Fruit fly (Drosophila melanogaster) whole organism, embryonic: Measurements from ENCODE around the gene CG15046.

Experiments
- ATbp ChIP-seq: fragments of 200-800 bp; sonication (Bioruptor generic); optimal IDR thresholded peaks from 2 replicates; lab custom pipeline; 2017; ENCODE audit warnings: missing biosample characterization, mild to moderate bottlenecking, missing genetic modification characterization, missing genetic modification reagents
- Ada2b ChIP-seq: fragments of 200-800 bp; sonication (Bioruptor generic); IDR thresholded peaks from 2 replicates; pipeline ENCODE4 v1.3.6; 2022; ENCODE audit warnings: missing biosample characterization, missing genetic modification characterization
- Asciz ChIP-seq: fragments of 200-800 bp; sonication (Bioruptor generic); optimal IDR thresholded peaks from 2 replicates; lab custom pipeline; 2017; ENCODE audit warnings: missing biosample characterization, mild to moderate bottlenecking, missing genetic modification characterization, missing genetic modification reagents
- Blimp-1 ChIP-seq: fragments of 200-800 bp; sonication (Bioruptor generic); optimal IDR thresholded peaks from 3 replicates; lab custom pipeline; 2018; ENCODE audit warnings: missing biosample characterization, missing genetic modification characterization, mild to moderate bottlenecking, moderate library complexity, missing genetic modification reagents
- CG10147 ChIP-seq: fragments of 200-800 bp; sonication (Bioruptor generic); optimal IDR thresholded peaks from 2 replicates; lab custom pipeline; 2019; ENCODE audit warnings: missing biosample characterization, mild to moderate bottlenecking, missing genetic modification characterization, moderate library complexity
- CG11247 ChIP-seq: fragments of 200-800 bp; sonication (Bioruptor generic); IDR thresholded peaks from 2 replicates; pipeline ENCODE4 v1.3.6; 2022; ENCODE audit warnings: missing biosample characterization, missing genetic modification characterization
- CG12769 ChIP-seq: fragments of 200-800 bp; sonication (Bioruptor generic); optimal IDR thresholded peaks from 2 replicates; lab custom pipeline; 2019; ENCODE audit warnings: missing biosample characterization, mild to moderate bottlenecking, missing genetic modification characterization, moderate library complexity
- CG17359 ChIP-seq: fragments of 200-800 bp; sonication (Bioruptor generic); optimal IDR thresholded peaks from 3 replicates; lab custom pipeline; 2018; ENCODE audit warnings: missing biosample characterization, mild to moderate bottlenecking, missing genetic modification characterization, moderate library complexity
- CG17385 ChIP-seq: fragments of 200-800 bp; sonication (Bioruptor generic); optimal IDR thresholded peaks from 3 replicates; lab custom pipeline; 2018; ENCODE audit warnings: missing biosample characterization, mild to moderate bottlenecking, missing genetic modification characterization
- CG17829 ChIP-seq: fragments of 200-800 bp; optimal IDR thresholded peaks from 2 replicates; lab custom pipeline; 2019; ENCODE audit warnings: missing biosample characterization, mild to moderate bottlenecking, missing genetic modification characterization, moderate library complexity
- CG18011 ChIP-seq: fragments of 200-800 bp; sonication (Bioruptor generic); optimal IDR thresholded peaks from 2 replicates; lab custom pipeline; 2017; ENCODE audit warnings: missing biosample characterization, missing genetic modification characterization, mild to moderate bottlenecking, moderate library complexity, missing genotype
- CG18599 ChIP-seq: fragments of 200-800 bp; sonication (Bioruptor generic); optimal IDR thresholded peaks from 3 replicates; lab custom pipeline; 2017; ENCODE audit warnings: missing biosample characterization, missing genetic modification characterization, mild to moderate bottlenecking, moderate library complexity, missing genetic modification reagents
- CG2116 ChIP-seq: fragments of 200-800 bp; sonication (Bioruptor generic); optimal IDR thresholded peaks from 3 replicates; lab custom pipeline; 2018; ENCODE audit warnings: missing biosample characterization, mild to moderate bottlenecking, missing genetic modification characterization
- CG32532 ChIP-seq: fragments of 200-800 bp; sonication (Bioruptor generic); IDR thresholded peaks from 2 replicates; pipeline ENCODE4 v1.3.6; 2022; ENCODE audit warnings: missing biosample characterization, missing genetic modification characterization
- CG3281 ChIP-seq: fragments of 200-800 bp; sonication (Bioruptor generic); optimal IDR thresholded peaks from 3 replicates; lab custom pipeline; 2017; ENCODE audit warnings: missing biosample characterization, mild to moderate bottlenecking, missing genetic modification characterization
- CG33557 ChIP-seq: fragments of 200-800 bp; sonication (Bioruptor generic); optimal IDR thresholded peaks from 2 replicates; lab custom pipeline; 2019; ENCODE audit warnings: missing biosample characterization, mild to moderate bottlenecking, missing genetic modification characterization, moderate library complexity
- CG3838 ChIP-seq: fragments of 200-800 bp; sonication (Bioruptor generic); optimal IDR thresholded peaks from 3 replicates; lab custom pipeline; 2016; ENCODE audit warnings: missing biosample characterization, missing genetic modification characterization
- CG4854 ChIP-seq: fragments of 200-800 bp; sonication (Bioruptor generic); optimal IDR thresholded peaks from 2 replicates; lab custom pipeline; 2016; ENCODE audit warnings: missing biosample characterization, missing genetic modification characterization, inconsistent platforms
- CG6791 ChIP-seq: fragments of 200-800 bp; sonication (Bioruptor generic); IDR thresholded peaks from 3 replicates; pipeline ENCODE4 v1.3.6; 2022; ENCODE audit warnings: missing biosample characterization, missing genetic modification characterization; ENCODE audit not compliant: partially characterized antibody
- CTCF ChIP-seq: fragments of 200-800 bp; sonication (Bioruptor generic); optimal IDR thresholded peaks from 2 replicates; lab custom pipeline; 2017; ENCODE audit warnings: missing biosample characterization, mild to moderate bottlenecking, missing genetic modification characterization, moderate library complexity
- CoRest ChIP-seq: fragments of 200-800 bp; sonication (Bioruptor generic); optimal IDR thresholded peaks from 3 replicates; lab custom pipeline; 2018; ENCODE audit warnings: missing biosample characterization, mild to moderate bottlenecking, missing genetic modification characterization, moderate library complexity
- Deaf1 ChIP-seq: fragments of 200-800 bp; optimal IDR thresholded peaks from 3 replicates; lab custom pipeline; 2019; ENCODE audit warnings: missing biosample characterization, mild to moderate bottlenecking, missing genetic modification characterization, moderate library complexity
- Dll ChIP-seq: fragments of 200-800 bp; sonication (Bioruptor generic); IDR thresholded peaks from 4 replicates; pipeline ENCODE4 v1.3.6; 2022; ENCODE audit warnings: missing biosample characterization, missing genetic modification characterization; ENCODE audit not compliant: partially characterized antibody
- Dref ChIP-seq: fragments of 200-800 bp; sonication (Bioruptor generic); IDR thresholded peaks from 2 replicates; pipeline ENCODE4 v1.3.6; 2022; ENCODE audit warnings: missing biosample characterization, missing genetic modification characterization
- H15 ChIP-seq: fragments of 200-800 bp; sonication (Bioruptor generic); IDR thresholded peaks from 3 replicates; pipeline ENCODE4 v1.3.6; 2022; ENCODE audit warnings: missing biosample characterization, missing genetic modification characterization
- Hr3 ChIP-seq: fragments of 200-800 bp; sonication (Bioruptor generic); optimal IDR thresholded peaks from 3 replicates; lab custom pipeline; 2016; ENCODE audit warnings: missing biosample characterization, missing genetic modification characterization
- NC2β ChIP-seq: fragments of 200-800 bp; sonication (Bioruptor generic); optimal IDR thresholded peaks from 2 replicates; lab custom pipeline; 2016; ENCODE audit warnings: missing biosample characterization, missing genetic modification characterization
- Nf-YB ChIP-seq: fragments of 200-800 bp; sonication (Bioruptor generic); optimal IDR thresholded peaks from 3 replicates; lab custom pipeline; 2019; ENCODE audit warnings: missing biosample characterization, mild to moderate bottlenecking, missing genetic modification characterization, moderate library complexity
- Sox100B ChIP-seq: fragments of 200-800 bp; sonication (Bioruptor generic); optimal IDR thresholded peaks from 3 replicates; lab custom pipeline; 2018; ENCODE audit warnings: missing biosample characterization, mild to moderate bottlenecking, missing genetic modification characterization
- Vsx1 ChIP-seq: fragments of 200-800 bp; sonication (Bioruptor generic); optimal IDR thresholded peaks from 2 replicates; lab custom pipeline; 2017; ENCODE audit warnings: missing biosample characterization, mild to moderate bottlenecking, missing genetic modification characterization, missing genetic modification reagents
- al ChIP-seq: fragments of 200-800 bp; sonication (Bioruptor generic); IDR thresholded peaks from 2 replicates; pipeline ENCODE4 v1.3.6; 2022; ENCODE audit warnings: missing biosample characterization, missing genetic modification characterization
- chif ChIP-seq, 2 experiments: fragments of 200-800 bp; sonication (Bioruptor generic); optimal IDR thresholded peaks; 3 replicates each; lab custom pipeline; 2016; ENCODE audit warnings: missing biosample characterization in 2 of 2, missing genetic modification characterization in 2 of 2
- disco-r ChIP-seq: fragments of 200-800 bp; sonication (Bioruptor generic); optimal IDR thresholded peaks from 2 replicates; lab custom pipeline; 2016; ENCODE audit warnings: missing biosample characterization, missing genetic modification characterization
- dysf ChIP-seq: fragments of 200-800 bp; sonication (Bioruptor generic); IDR thresholded peaks from 3 replicates; pipeline ENCODE4 v1.3.6; 2022; ENCODE audit warnings: missing biosample characterization, missing genetic modification characterization
- gsb-n ChIP-seq: fragments of 200-800 bp; sonication (Bioruptor generic); optimal IDR thresholded peaks from 3 replicates; lab custom pipeline; 2018; ENCODE audit warnings: missing biosample characterization, mild to moderate bottlenecking, missing genetic modification characterization
- lab ChIP-seq: fragments of 200-800 bp; sonication (Bioruptor generic); optimal IDR thresholded peaks from 3 replicates; lab custom pipeline; 2017; ENCODE audit warnings: missing biosample characterization, missing genetic modification characterization, mild to moderate bottlenecking, moderate library complexity, missing genetic modification reagents
- mam ChIP-seq: fragments of 200-800 bp; sonication (Bioruptor generic); optimal IDR thresholded peaks from 3 replicates; lab custom pipeline; 2016; ENCODE audit warnings: missing biosample characterization, missing genetic modification characterization
- oc ChIP-seq: fragments of 200-800 bp; sonication (Bioruptor generic); optimal IDR thresholded peaks from 2 replicates; lab custom pipeline; 2018; ENCODE audit warnings: missing biosample characterization, mild to moderate bottlenecking, missing genetic modification characterization, moderate library complexity
- pfk ChIP-seq: fragments of 200-800 bp; sonication (Bioruptor generic); optimal IDR thresholded peaks from 2 replicates; lab custom pipeline; 2018; ENCODE audit warnings: missing biosample characterization, mild to moderate bottlenecking, missing genetic modification characterization, moderate library complexity
- pita ChIP-seq: fragments of 200-800 bp; sonication (Bioruptor generic); optimal IDR thresholded peaks from 2 replicates; lab custom pipeline; 2017; ENCODE audit warnings: missing biosample characterization, mild to moderate bottlenecking, missing genetic modification characterization
- pzg ChIP-seq: fragments of 200-800 bp; sonication (Bioruptor generic); optimal IDR thresholded peaks from 3 replicates; lab custom pipeline; 2018; ENCODE audit warnings: missing biosample characterization, mild to moderate bottlenecking, missing genetic modification characterization, moderate library complexity
- sc ChIP-seq, 3 experiments: fragments of >200 bp in 2 of 3; fragments of 200-800 bp in 1 of 3; sonication (Bioruptor generic) in 1 of 3; optimal IDR thresholded peaks; 2 replicates in 2 of 3; 3 replicates in 1 of 3; lab custom pipeline; 2017; ENCODE audit warnings: mild to moderate bottlenecking in 1 of 3, missing biosample characterization in 1 of 3, missing genetic modification characterization in 1 of 3, missing genetic modification reagents in 1 of 3
- schlank ChIP-seq: fragments of 200-800 bp; sonication (Bioruptor generic); optimal IDR thresholded peaks from 2 replicates; lab custom pipeline; 2018; ENCODE audit warnings: missing biosample characterization, mild to moderate bottlenecking, missing genetic modification characterization
- sna ChIP-seq: fragments of 200-800 bp; sonication (Bioruptor generic); IDR thresholded peaks from 2 replicates; pipeline ENCODE4 v1.3.6; 2022; ENCODE audit warnings: missing biosample characterization, missing genetic modification characterization; ENCODE audit not compliant: partially characterized antibody
- toy ChIP-seq: fragments of 200-800 bp; sonication (Bioruptor generic); IDR thresholded peaks from 2 replicates; pipeline ENCODE4 v1.3.6; 2022; ENCODE audit warnings: missing biosample characterization, missing genetic modification characterization
- trh ChIP-seq: fragments of 200-800 bp; sonication (Bioruptor generic); optimal IDR thresholded peaks from 2 replicates; lab custom pipeline; 2016; ENCODE audit warnings: missing biosample characterization, missing genetic modification characterization
- usp ChIP-seq: fragments of >200 bp; optimal IDR thresholded peaks from 2 replicates; lab custom pipeline; 2017; ENCODE audit warnings: missing biosample characterization, missing genetic modification characterization
- vfl ChIP-seq: fragments of 200-800 bp; sonication (Bioruptor generic); optimal IDR thresholded peaks from 2 replicates; lab custom pipeline; 2016; ENCODE audit warnings: missing biosample characterization, missing genetic modification characterization
- z ChIP-seq: fragments of 200-800 bp; sonication (Bioruptor generic); IDR thresholded peaks from 3 replicates; pipeline ENCODE4 v1.3.6; 2022; ENCODE audit warnings: missing biosample characterization, missing genetic modification characterization

The CG15046 gene

dm6 chrX:18479307-18480134, 9.9 kb downstream of the CG15046 start, which contains the start of gene CG32547 (continued):
- TF ChIP-seq gsb-n: no peak
- TF ChIP-seq sna (GFP tag; lab: Robert Waterston, UW): no peak
- no peak for TF ChIP-seq H15 (GFP tag; lab: Robert Waterston, UW)
- peak; percentile 29 for TF ChIP-seq CG12769
- no peak for TF ChIP-seq pita (GFP tag; lab: Kevin White, UChicago)
- peak; percentile 66 for TF ChIP-seq Deaf1 (tag; lab: Kevin White, UChicago)
- TF ChIP-seq CG17385 (GFP tag; lab: Kevin White, UChicago): no peak
- peak; percentile 41 for TF ChIP-seq pzg (GFP tag; lab: Kevin White, UChicago)
- no peak for TF ChIP-seq toy (GFP tag; lab: Robert Waterston, UW)
- no peak for TF ChIP-seq Asciz (GFP tag; lab: Kevin White, UChicago)
- peak; percentile 28; the same call in 1 of the 2 replicates for TF ChIP-seq CG32532 (GFP tag; lab: Robert Waterston, UW)
- TF ChIP-seq CG10147 (GFP tag; lab: Kevin White, UChicago): no peak
- no peak for TF ChIP-seq usp (GFP tag; lab: Kevin White, UChicago)
- peak; percentile 10 for TF ChIP-seq CG3281 (GFP tag; lab: Kevin White, UChicago)
- no peak for TF ChIP-seq mam (GFP tag; lab: Kevin White, UChicago)
- no peak for TF ChIP-seq trh (GFP tag; lab: Kevin White, UChicago)
- no peak for TF ChIP-seq CG6791
- no peak for TF ChIP-seq CG17359 (tag; lab: Kevin White, UChicago)
- no peak for TF ChIP-seq Dll
- TF ChIP-seq vfl (GFP tag; lab: Kevin White, UChicago): no peak
- TF ChIP-seq Sox100B (GFP tag; lab: Kevin White, UChicago): no peak
- TF ChIP-seq Nf-YB (GFP tag; lab: Kevin White, UChicago): no peak
- TF ChIP-seq CG11247 (GFP tag; lab: Robert Waterston, UW): no peak
- no peak for TF ChIP-seq CG3838 (GFP tag; lab: Kevin White, UChicago)
- no peak for TF ChIP-seq Vsx1 (GFP tag; lab: Kevin White, UChicago)
- TF ChIP-seq chif (GFP tag; optimal IDR thresholded peaks at IDR 0.05; lab: Kevin White, UChicago): no peak
- TF ChIP-seq CG18599 (GFP tag; lab: Kevin White, UChicago): peak; percentile 11
- peak; percentile 17; the same call in 1 of the 2 replicates for TF ChIP-seq Dref (GFP tag; lab: Robert Waterston, UW)
- no peak for TF ChIP-seq disco-r (GFP tag; lab: Kevin White, UChicago)
- TF ChIP-seq sc (optimal IDR thresholded peaks at IDR 0.05; lab: Kevin White, UChicago): no peak
- TF ChIP-seq sc (GFP tag; optimal IDR thresholded peaks at IDR 0.05; lab: Kevin White, UChicago): no peak
- peak; percentile 33; the same call in 1 of the 3 replicates for TF ChIP-seq dysf (GFP tag; lab: Robert Waterston, UW)
- no peak for TF ChIP-seq NC2β
- TF ChIP-seq CG18011 (GFP tag; lab: Kevin White, UChicago): no peak
- no peak for TF ChIP-seq CG2116 (GFP tag; lab: Kevin White, UChicago)
- no peak for TF ChIP-seq Ada2b (GFP tag; lab: Robert Waterston, UW)
- no peak for TF ChIP-seq pfk (GFP tag; lab: Kevin White, UChicago)
- TF ChIP-seq oc (tag; lab: Kevin White, UChicago): no peak
- TF ChIP-seq CG33557 (GFP tag; lab: Kevin White, UChicago): no peak
- TF ChIP-seq z (GFP tag; lab: Robert Waterston, UW): no peak
- no peak for TF ChIP-seq ATbp (GFP tag; lab: Kevin White, UChicago)
- TF ChIP-seq CTCF (GFP tag; lab: Kevin White, UChicago): no peak
- TF ChIP-seq CoRest: no peak
- peak; percentile 5 for TF ChIP-seq Blimp-1 (GFP tag; lab: Kevin White, UChicago)
- no peak for TF ChIP-seq CG4854 (GFP tag; lab: Kevin White, UChicago)
- TF ChIP-seq CG17829 (tag; lab: Kevin White, UChicago): no peak
- TF ChIP-seq lab (GFP tag; lab: Kevin White, UChicago): no peak
- no peak for TF ChIP-seq Hr3 (GFP tag; lab: Kevin White, UChicago)
- no peak for TF ChIP-seq al (GFP tag; lab: Robert Waterston, UW)
- no peak for TF ChIP-seq schlank (tag; lab: Kevin White, UChicago)
